Worm (Caenorhabditis elegans) whole organism, L3 larva: Measurements from ENCODE around the gene fbxb-26.

Source experiments
- R02D3.7 ChIP-seq: fragments of 150-350 bp; optimal IDR thresholded peaks from 2 replicates; lab custom pipeline; 2014; ENCODE audit warnings: missing biosample characterization, missing genetic modification characterization
- ZK546.5 ChIP-seq: sonication (generic microtip); optimal IDR thresholded peaks from 2 replicates; lab custom pipeline; 2017; ENCODE audit warnings: missing biosample characterization, missing genetic modification characterization
- aly-2 ChIP-seq: fragments of 150-350 bp; optimal IDR thresholded peaks from 2 replicates; lab custom pipeline; 2014; ENCODE audit warnings: missing biosample characterization, missing genetic modification characterization
- ama-1 ChIP-seq: fragments of 150-350 bp; optimal IDR thresholded peaks from 2 replicates; lab custom pipeline; 2018
- ceh-16 ChIP-seq: sonication (generic microtip); optimal IDR thresholded peaks from 2 replicates; lab custom pipeline; 2017; ENCODE audit warnings: missing biosample characterization, missing genetic modification characterization
- ceh-28 ChIP-seq: fragments of 150-350 bp; optimal IDR thresholded peaks from 2 replicates; lab custom pipeline; 2014; ENCODE audit warnings: missing biosample characterization, missing genetic modification reagents, missing genetic modification characterization
- ceh-9 ChIP-seq: sonication (generic microtip); optimal IDR thresholded peaks from 2 replicates; lab custom pipeline; 2018; ENCODE audit warnings: missing biosample characterization, missing genetic modification characterization
- daf-12 ChIP-seq: fragments of 150-350 bp; optimal IDR thresholded peaks from 2 replicates; lab custom pipeline; 2014; ENCODE audit warnings: missing biosample characterization, missing genetic modification reagents, missing genetic modification characterization
- egl-27 ChIP-seq: sonication (generic microtip); optimal IDR thresholded peaks from 4 replicates; lab custom pipeline; 2017; ENCODE audit warnings: missing biosample characterization, missing genetic modification reagents, missing genetic modification characterization
- egl-5 ChIP-seq: fragments of 150-350 bp; optimal IDR thresholded peaks from 2 replicates; lab custom pipeline; 2017; ENCODE audit warnings: missing biosample characterization, missing genetic modification reagents, missing genetic modification characterization, inconsistent platforms
- elt-1 ChIP-seq: fragments of 150-350 bp; optimal IDR thresholded peaks from 2 replicates; lab custom pipeline; 2014; ENCODE audit warnings: missing biosample characterization, missing genetic modification characterization
- elt-2 ChIP-seq: sonication (generic microtip); optimal IDR thresholded peaks from 2 replicates; lab custom pipeline; 2016; ENCODE audit warnings: missing genetic modification reagents, mild to moderate bottlenecking, missing genetic modification characterization, missing compliant biosample characterization
- elt-3 ChIP-seq, 3 experiments: fragments of 150-350 bp in 1 of 3; sonication (generic microtip) in 2 of 3; optimal IDR thresholded peaks; 2 replicates in 2 of 3; 4 replicates in 1 of 3; lab custom pipeline; 2014 to 2017; ENCODE audit warnings: missing biosample characterization in 3 of 3, missing genetic modification characterization in 3 of 3
- fkh-10 ChIP-seq: sonication (generic microtip); optimal IDR thresholded peaks from 2 replicates; lab custom pipeline; 2017; ENCODE audit warnings: missing biosample characterization, missing genetic modification reagents, missing genetic modification characterization
- fos-1 ChIP-seq: fragments of 150-350 bp; optimal IDR thresholded peaks from 2 replicates; lab custom pipeline; 2014; ENCODE audit warnings: missing biosample characterization, missing genetic modification characterization
- jun-1 ChIP-seq: fragments of 150-350 bp; optimal IDR thresholded peaks from 2 replicates; lab custom pipeline; 2014; ENCODE audit warnings: missing biosample characterization, missing genetic modification reagents, missing genetic modification characterization
- lin-15B ChIP-seq: fragments of 150-350 bp; optimal IDR thresholded peaks from 2 replicates; lab custom pipeline; 2014; ENCODE audit warnings: missing biosample characterization, missing genetic modification characterization
- mml-1 ChIP-seq: fragments of 150-350 bp; sonication (generic microtip); optimal IDR thresholded peaks from 3 replicates; lab custom pipeline; 2014; ENCODE audit warnings: missing biosample characterization, missing genetic modification characterization
- nfya-1 ChIP-seq: sonication (generic microtip); optimal IDR thresholded peaks from 2 replicates; lab custom pipeline; 2017; ENCODE audit warnings: missing genetic modification characterization, mild to moderate bottlenecking, missing compliant biosample characterization, antibody characterized with exemption, moderate library complexity; ENCODE audit not compliant: insufficient read depth
- nhr-11 ChIP-seq: fragments of 150-350 bp; optimal IDR thresholded peaks from 2 replicates; lab custom pipeline; 2014; ENCODE audit warnings: missing biosample characterization, missing genetic modification characterization
- nhr-12 ChIP-seq: fragments of 150-350 bp; optimal IDR thresholded peaks from 2 replicates; lab custom pipeline; 2014; ENCODE audit warnings: missing biosample characterization, missing genetic modification characterization
- nhr-23 ChIP-seq: fragments of 150-350 bp; optimal IDR thresholded peaks from 2 replicates; lab custom pipeline; 2014; ENCODE audit warnings: missing biosample characterization, missing genetic modification reagents, missing genetic modification characterization
- nhr-237 ChIP-seq: fragments of 150-350 bp; optimal IDR thresholded peaks from 2 replicates; lab custom pipeline; 2014; ENCODE audit warnings: missing biosample characterization, missing genetic modification characterization
- nhr-25 ChIP-seq: sonication (generic microtip); optimal IDR thresholded peaks from 2 replicates; lab custom pipeline; 2017; ENCODE audit warnings: missing biosample characterization, missing genetic modification characterization
- nhr-28 ChIP-seq: fragments of 150-350 bp; optimal IDR thresholded peaks from 2 replicates; lab custom pipeline; 2014; ENCODE audit warnings: missing biosample characterization, missing genetic modification characterization
- nhr-76 ChIP-seq: fragments of 150-350 bp; sonication (generic microtip); optimal IDR thresholded peaks from 5 replicates; lab custom pipeline; 2014; ENCODE audit warnings: missing biosample characterization, missing genetic modification characterization
- pha-4 ChIP-seq: fragments of 150-350 bp; optimal IDR thresholded peaks from 2 replicates; lab custom pipeline; 2014; ENCODE audit warnings: missing biosample characterization, missing genetic modification reagents, missing genetic modification characterization
- pqm-1 ChIP-seq: fragments of 150-350 bp; optimal IDR thresholded peaks from 2 replicates; lab custom pipeline; 2017; ENCODE audit warnings: missing biosample characterization, missing genetic modification characterization, inconsistent platforms
- sea-2 ChIP-seq: fragments of 150-350 bp; sonication (generic microtip); optimal IDR thresholded peaks from 4 replicates; lab custom pipeline; 2014; ENCODE audit warnings: missing biosample characterization, missing genetic modification reagents, missing genetic modification characterization
- skn-1 ChIP-seq: fragments of 150-350 bp; optimal IDR thresholded peaks from 2 replicates; lab custom pipeline; 2014; ENCODE audit warnings: missing biosample characterization, missing genetic modification characterization
- snpc-4 ChIP-seq: fragments of 150-350 bp; optimal IDR thresholded peaks from 2 replicates; lab custom pipeline; 2014; ENCODE audit warnings: missing biosample characterization, missing genetic modification characterization
- tbx-2 ChIP-seq: sonication (generic microtip); optimal IDR thresholded peaks from 2 replicates; lab custom pipeline; 2016; ENCODE audit warnings: mild to moderate bottlenecking, missing genetic modification characterization, missing compliant biosample characterization
- unc-39 ChIP-seq: sonication (generic microtip); optimal IDR thresholded peaks from 4 replicates; lab custom pipeline; 2017; ENCODE audit warnings: missing biosample characterization, missing genetic modification characterization
- unc-62 ChIP-seq: fragments of 150-350 bp; sonication (generic microtip); optimal IDR thresholded peaks from 4 replicates; lab custom pipeline; 2014; ENCODE audit warnings: missing biosample characterization, missing genetic modification reagents, missing genetic modification characterization
- ztf-11 ChIP-seq: fragments of 150-350 bp; optimal IDR thresholded peaks from 2 replicates; lab custom pipeline; 2014; ENCODE audit warnings: missing biosample characterization, missing genetic modification characterization

Gene fbxb-26

DNA sequence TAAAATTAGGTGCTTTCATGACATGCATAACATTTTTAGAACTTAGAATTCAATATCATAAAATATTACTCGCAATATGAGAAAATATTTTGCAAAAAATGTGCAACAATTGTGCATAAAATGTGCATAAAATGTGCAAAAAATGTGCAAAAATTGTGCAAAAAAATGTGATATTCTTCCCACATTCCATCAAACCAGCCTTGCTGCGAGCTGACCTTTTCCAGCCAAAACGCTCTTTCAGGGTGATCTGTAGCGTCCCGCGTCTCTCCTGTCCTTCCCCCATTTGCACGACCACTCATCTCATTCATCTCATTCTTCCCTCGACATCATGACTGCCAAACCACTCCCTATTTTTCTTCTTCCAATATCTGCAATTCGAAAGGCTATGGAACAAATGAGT, 6.2 kb upstream of the fbxb-26 start, which contains the start of gene fbxb-17:
TSS of gene fbxb-17 (plus strand) at position 301 of the 400 bp plus-strand sequence.
- TF ChIP-seq ceh-16 (tag; lab: Kevin White, UChicago) (no peak), aly-2 (tag; lab: Kevin White, UChicago) (no peak), unc-62 (GFP tag; lab: Kevin White, UChicago) (no peak), skn-1 (tag; lab: Kevin White, UChicago) (no peak), nhr-76 (tag; lab: Kevin White, UChicago) (no peak), jun-1 (tag; lab: Kevin White, UChicago) (no peak), pqm-1 (tag; lab: Kevin White, UChicago) (no peak), egl-27 (tag; lab: Kevin White, UChicago) (no peak), ama-1 (no peak), mml-1 (tag; lab: Kevin White, UChicago) (no peak), nhr-28 (tag; lab: Kevin White, UChicago) (no peak), nfya-1 (no peak), R02D3.7 (tag; lab: Kevin White, UChicago) (no peak), ztf-11 (tag; lab: Kevin White, UChicago) (no peak), egl-5 (tag; lab: Kevin White, UChicago) (no peak), nhr-11 (tag; lab: Kevin White, UChicago) (no peak), daf-12 (no peak)

DNA sequence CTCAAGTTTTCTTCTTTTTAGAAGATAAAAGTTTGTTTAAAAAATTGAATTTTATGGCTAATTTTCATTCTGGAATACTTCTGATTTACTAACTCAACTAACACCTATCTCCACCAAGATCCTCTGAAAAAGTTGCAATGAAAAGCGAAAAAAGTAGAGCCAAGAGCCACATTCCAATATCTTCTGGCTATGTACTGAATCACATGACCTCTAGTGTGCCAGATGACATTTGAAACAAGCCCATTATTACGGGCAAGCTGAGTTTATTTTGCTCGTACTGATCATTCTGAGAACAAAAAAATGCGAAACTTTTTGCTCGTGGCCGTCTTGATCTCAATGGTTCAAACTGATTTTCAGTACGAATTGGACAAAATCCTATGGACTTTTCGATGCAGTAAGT, 3.2 kb upstream of the fbxb-26 start, which contains the start of gene irld-36:
TSS of gene irld-36 (plus strand) at position 301 of the 400 bp plus-strand sequence.
- no peak for TF ChIP-seq nhr-12
- TF ChIP-seq nhr-237 (tag; lab: Kevin White, UChicago), result no peak
- TF ChIP-seq ZK546.5 (tag; lab: Kevin White, UChicago), result no peak
- TF ChIP-seq aly-2 (tag; lab: Kevin White, UChicago), result no peak
- TF ChIP-seq pha-4 (tag; lab: Kevin White, UChicago), result no peak
- TF ChIP-seq sea-2 (GFP tag; lab: Kevin White, UChicago), result no peak
- TF ChIP-seq nhr-28 (tag; lab: Kevin White, UChicago), result no peak
- no peak for TF ChIP-seq unc-39
- no peak for TF ChIP-seq egl-5 (tag; lab: Kevin White, UChicago)
- TF ChIP-seq elt-3 (tag; optimal IDR thresholded peaks at IDR 0.05; lab: Kevin White, UChicago), result no peak
- TF ChIP-seq R02D3.7 (tag; lab: Kevin White, UChicago), result no peak
- TF ChIP-seq nfya-1, result no peak
- TF ChIP-seq nhr-25 (tag; lab: Kevin White, UChicago), result no peak
- TF ChIP-seq skn-1 (tag; lab: Kevin White, UChicago), result no peak
- no peak for TF ChIP-seq snpc-4 (tag; lab: Kevin White, UChicago)
- no peak for TF ChIP-seq ztf-11 (tag; lab: Kevin White, UChicago)
- TF ChIP-seq unc-62 (GFP tag; lab: Kevin White, UChicago), result no peak
- no peak for TF ChIP-seq lin-15B (tag; lab: Kevin White, UChicago)
- no peak for TF ChIP-seq egl-27 (tag; lab: Kevin White, UChicago)

DNA sequence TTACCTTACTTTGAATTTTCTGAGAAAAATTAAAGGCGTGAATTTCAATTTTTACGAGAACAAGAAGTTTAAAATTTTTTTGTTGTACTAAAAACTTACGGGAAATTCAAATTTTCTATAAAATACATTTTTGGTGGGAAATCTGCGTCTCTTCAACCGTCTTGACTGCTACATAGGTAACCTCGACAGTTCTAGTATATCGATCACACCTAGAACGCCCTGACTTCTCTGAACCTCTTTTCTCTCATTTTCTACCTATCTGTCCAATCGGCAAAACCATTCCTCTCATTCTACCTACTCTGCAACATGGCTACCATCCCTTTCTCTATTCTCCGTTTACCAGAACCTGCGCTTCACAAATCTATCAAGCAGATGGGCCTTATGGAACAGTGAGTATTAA, 1.4 kb downstream of the fbxb-26 start, which contains the start of gene fbxb-25:
TSS of gene fbxb-25 (plus strand) at position 301 of the 400 bp plus-strand sequence.
- TF ChIP-seq ama-1 (no peak), nfya-1 (no peak), nhr-23 (tag; lab: Kevin White, UChicago) (no peak), lin-15B (tag; lab: Kevin White, UChicago) (no peak), ceh-9 (tag; lab: Kevin White, UChicago) (no peak), mml-1 (tag; lab: Kevin White, UChicago) (no peak), nhr-25 (tag; lab: Kevin White, UChicago) (no peak), nhr-237 (tag; lab: Kevin White, UChicago) (no peak), elt-1 (tag; lab: Kevin White, UChicago) (no peak), nhr-12 (no peak), jun-1 (tag; lab: Kevin White, UChicago) (no peak), elt-2 (tag; lab: Kevin White, UChicago) (no peak), fkh-10 (no peak), ztf-11 (tag; lab: Kevin White, UChicago) (no peak), tbx-2 (tag; lab: Kevin White, UChicago) (no peak), elt-3 (tag; optimal IDR thresholded peaks at IDR 0.05; lab: Kevin White, UChicago) (no peak), egl-5 (tag; lab: Kevin White, UChicago) (no peak), ceh-28 (tag; lab: Kevin White, UChicago) (no peak)

DNA sequence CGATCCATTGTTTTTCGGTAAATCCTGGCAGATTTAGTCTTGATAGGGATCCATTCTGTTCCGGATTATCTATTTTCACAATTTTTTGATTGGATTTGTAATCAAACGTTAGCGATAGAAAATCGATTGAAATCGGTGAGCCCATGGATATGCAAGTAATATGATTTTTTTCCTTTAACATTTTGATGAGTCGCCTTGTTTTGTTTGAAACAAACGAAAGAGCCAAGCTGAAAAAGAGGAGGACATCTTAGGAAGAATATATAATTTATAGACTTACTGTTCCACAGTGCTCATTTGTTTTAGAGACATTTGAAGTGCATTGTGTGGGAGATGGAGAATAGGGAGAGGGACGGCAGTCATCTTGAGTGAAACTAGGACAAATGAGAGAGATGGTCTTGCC, 6.5 kb downstream of the fbxb-26 start, which contains the start of the genes fbxb-18 and fbxb-19:
TSS of gene fbxb-18 (minus strand) at position 101 of the 400 bp plus-strand sequence.
TSS of gene fbxb-19 (minus strand) at position 369 of the 400 bp plus-strand sequence.
- no peak for TF ChIP-seq R02D3.7 (tag; lab: Kevin White, UChicago)
- no peak for TF ChIP-seq elt-1 (tag; lab: Kevin White, UChicago)
- TF ChIP-seq fos-1 (tag; lab: Kevin White, UChicago), result no peak
